Fruit fly (Drosophila melanogaster): ENCODE data around the gene lush.

lush gene

dm6 chr3L:19590422-19590821, 15.5 kb downstream of the lush start, which contains the start of gene CG14100 (continued):
- TF ChIP-seq h (optimal IDR thresholded peaks at IDR 0.05) (no peak), nau (GFP tag; optimal IDR thresholded peaks at IDR 0.05) (no peak), Atf-2 (GFP tag; optimal IDR thresholded peaks at IDR 0.05) (peak; percentile 100), CG14014 (GFP tag; IDR thresholded peaks at IDR 0.05) (peak; percentile 100), MBD-R2 (GFP tag; IDR thresholded peaks at IDR 0.05) (peak; percentile 100), CG11504 (tag; optimal IDR thresholded peaks at IDR 0.05) (peak; percentile 99), CG31388 (GFP tag; optimal IDR thresholded peaks at IDR 0.05) (peak; percentile 100), grau (tag; optimal IDR thresholded peaks at IDR 0.05) (peak; percentile 100), CG17186 (GFP tag; optimal IDR thresholded peaks at IDR 0.05) (peak; percentile 98), CG9876 (GFP tag; optimal IDR thresholded peaks at IDR 0.05) (peak; percentile 100), CG12104 (GFP tag; optimal IDR thresholded peaks at IDR 0.05) (peak; percentile 100), Doc2 (GFP tag; IDR thresholded peaks at IDR 0.05) (peak; percentile 100), CG3163 (GFP tag; optimal IDR thresholded peaks at IDR 0.05) (peak; percentile 99), zfh1 (GFP tag; IDR thresholded peaks at IDR 0.05) (peak; percentile 100), CG2712 (tag; optimal IDR thresholded peaks at IDR 0.05) (peak; percentile 100), CG9437 (GFP tag; optimal IDR thresholded peaks at IDR 0.05) (peak; percentile 98), CG43689 (GFP tag; IDR thresholded peaks at IDR 0.05) (peak; percentile 100), so (GFP tag; IDR thresholded peaks at IDR 0.05) (peak; percentile 100), fd96Cb (tag; optimal IDR thresholded peaks at IDR 0.05) (peak; percentile 100), ind (GFP tag; optimal IDR thresholded peaks at IDR 0.05) (peak; percentile 100), CG3281 (GFP tag; optimal IDR thresholded peaks at IDR 0.05) (peak; percentile 100), hbn (GFP tag; IDR thresholded peaks at IDR 0.05; ENCODE audit: partially characterized antibody) (no peak), maf-S (GFP tag; optimal IDR thresholded peaks at IDR 0.05) (peak; percentile 100), CG6791 (GFP tag; IDR thresholded peaks at IDR 0.05; ENCODE audit: partially characterized antibody) (peak; percentile 38; the same call in 1 of the 3 replicates), CG17912 (GFP tag; optimal IDR thresholded peaks at IDR 0.05) (peak; percentile 100), pfk (GFP tag; optimal IDR thresholded peaks at IDR 0.05) (peak; percentile 91), HmgD (GFP tag; optimal IDR thresholded peaks at IDR 0.05) (peak; percentile 100), vvl (GFP tag; IDR thresholded peaks at IDR 0.05) (peak; percentile 100), cato (GFP tag; optimal IDR thresholded peaks at IDR 0.05; ENCODE audit: borderline replicate concordance) (peak; percentile 100), CG3838 (GFP tag; optimal IDR thresholded peaks at IDR 0.05) (peak; percentile 100), gce (GFP tag; IDR thresholded peaks at IDR 0.05) (peak; percentile 100), otp (GFP tag; IDR thresholded peaks at IDR 0.05) (peak; percentile 100), Jarid2 (GFP tag; optimal IDR thresholded peaks at IDR 0.05) (peak; percentile 99), ham (GFP tag; IDR thresholded peaks at IDR 0.05) (peak; percentile 100), Sox100B (GFP tag; optimal IDR thresholded peaks at IDR 0.05) (peak; percentile 100), Gsc (GFP tag; IDR thresholded peaks at IDR 0.05) (peak; percentile 100), B-H1 (GFP tag; IDR thresholded peaks at IDR 0.05) (peak; percentile 100), mld (GFP tag; IDR thresholded peaks at IDR 0.05; ENCODE audit: partially characterized antibody) (no peak), Ets97D (GFP tag; optimal IDR thresholded peaks at IDR 0.05) (peak; percentile 98), Dll (GFP tag; IDR thresholded peaks at IDR 0.05; ENCODE audit: partially characterized antibody) (0 out of 4 replicates have a peak, but pooled peaks have one; percentile 52), CG9727 (GFP tag; optimal IDR thresholded peaks at IDR 0.05) (peak; percentile 100), bsh (GFP tag; optimal IDR thresholded peaks at IDR 0.05) (peak; percentile 100), CG14441 (GFP tag; IDR thresholded peaks at IDR 0.05) (peak; percentile 100), CG18619 (GFP tag; optimal IDR thresholded peaks at IDR 0.05) (peak; percentile 100), CG34224 (GFP tag; IDR thresholded peaks at IDR 0.05; ENCODE audit: partially characterized antibody) (peak; percentile 49; the same call in 1 of the 3 replicates), sqz (GFP tag; optimal IDR thresholded peaks at IDR 0.05) (peak; percentile 100), ERR (GFP tag; optimal IDR thresholded peaks at IDR 0.05) (peak; percentile 100), dimm (GFP tag; IDR thresholded peaks at IDR 0.05) (peak; percentile 100), CrebB (tag; optimal IDR thresholded peaks at IDR 0.05) (peak; percentile 100), CG12236 (GFP tag; optimal IDR thresholded peaks at IDR 0.05) (peak; percentile 100), HHEX (GFP tag; optimal IDR thresholded peaks at IDR 0.05) (peak; percentile 100)
